Fruit fly (Drosophila melanogaster) whole organism, embryonic: ENCODE data around the gene CG42232.

Experiments
- Atf6 ChIP-seq: fragments of 200-800 bp; sonication (Bioruptor generic); IDR thresholded peaks from 2 replicates; pipeline ENCODE4 v1.3.6; 2022; ENCODE audit warnings: missing biosample characterization, missing genetic modification characterization
- BEAF-32 ChIP-seq: fragments of 200-800 bp; sonication (Bioruptor generic); optimal IDR thresholded peaks from 3 replicates; lab custom pipeline; 2017; ENCODE audit warnings: missing biosample characterization, missing genetic modification characterization, mild to moderate bottlenecking, moderate library complexity, missing genetic modification reagents
- CG12236 ChIP-seq: fragments of 200-800 bp; sonication (Bioruptor generic); optimal IDR thresholded peaks from 2 replicates; lab custom pipeline; 2016; ENCODE audit warnings: missing biosample characterization, missing genetic modification characterization
- CG13296 ChIP-seq: fragments of 200-800 bp; sonication (Bioruptor generic); optimal IDR thresholded peaks from 3 replicates; lab custom pipeline; 2018; ENCODE audit warnings: missing biosample characterization, mild to moderate bottlenecking, missing genetic modification characterization
- CG13624 ChIP-seq: fragments of 200-800 bp; sonication (Bioruptor generic); optimal IDR thresholded peaks from 2 replicates; lab custom pipeline; 2016; ENCODE audit warnings: missing biosample characterization, missing genetic modification characterization
- CG17802 ChIP-seq: fragments of 200-800 bp; sonication (Bioruptor generic); optimal IDR thresholded peaks from 2 replicates; lab custom pipeline; 2018; ENCODE audit warnings: missing biosample characterization, mild to moderate bottlenecking, missing genetic modification characterization, moderate library complexity
- CG2889 ChIP-seq: fragments of 200-800 bp; sonication (Bioruptor generic); IDR thresholded peaks from 3 replicates; pipeline ENCODE4 v1.3.6; 2022; ENCODE audit warnings: missing biosample characterization, missing genetic modification characterization
- CG31441 ChIP-seq: fragments of 200-800 bp; sonication (Bioruptor generic); IDR thresholded peaks from 2 replicates; pipeline ENCODE4 v1.3.6; 2022; ENCODE audit warnings: missing biosample characterization, missing genetic modification characterization
- CG32532 ChIP-seq: fragments of 200-800 bp; sonication (Bioruptor generic); IDR thresholded peaks from 2 replicates; pipeline ENCODE4 v1.3.6; 2022; ENCODE audit warnings: missing biosample characterization, missing genetic modification characterization
- CG3281 ChIP-seq: fragments of 200-800 bp; sonication (Bioruptor generic); optimal IDR thresholded peaks from 3 replicates; lab custom pipeline; 2017; ENCODE audit warnings: missing biosample characterization, mild to moderate bottlenecking, missing genetic modification characterization
- CG42726 ChIP-seq: fragments of 200-800 bp; sonication (Bioruptor generic); IDR thresholded peaks from 2 replicates; pipeline ENCODE4 v1.3.6; 2022; ENCODE audit warnings: missing biosample characterization, missing genetic modification characterization; ENCODE audit not compliant: partially characterized antibody
- CG6683 ChIP-seq: fragments of 200-800 bp; sonication (Bioruptor generic); optimal IDR thresholded peaks from 2 replicates; lab custom pipeline; 2017; ENCODE audit warnings: missing biosample characterization, mild to moderate bottlenecking, missing genetic modification characterization, missing genetic modification reagents
- CG6813 ChIP-seq: fragments of 200-800 bp; sonication (Bioruptor generic); optimal IDR thresholded peaks from 2 replicates; lab custom pipeline; 2017; ENCODE audit warnings: missing biosample characterization, missing genetic modification characterization, mild to moderate bottlenecking, moderate library complexity, missing genetic modification reagents
- CG7372 ChIP-seq: fragments of 200-800 bp; sonication (Bioruptor generic); IDR thresholded peaks from 2 replicates; pipeline ENCODE4 v1.3.6; 2022; ENCODE audit warnings: missing biosample characterization, missing genetic modification characterization
- CG9727 ChIP-seq: fragments of 200-800 bp; sonication (Bioruptor generic); optimal IDR thresholded peaks from 3 replicates; lab custom pipeline; 2017; ENCODE audit warnings: missing biosample characterization, mild to moderate bottlenecking, missing genetic modification characterization
- Chrac-16 ChIP-seq: fragments of 200-800 bp; sonication (Bioruptor generic); optimal IDR thresholded peaks from 3 replicates; lab custom pipeline; 2016; ENCODE audit warnings: missing biosample characterization, missing genetic modification characterization
- Deaf1 ChIP-seq: fragments of 200-800 bp; optimal IDR thresholded peaks from 3 replicates; lab custom pipeline; 2019; ENCODE audit warnings: missing biosample characterization, mild to moderate bottlenecking, missing genetic modification characterization, moderate library complexity
- Dll ChIP-seq: fragments of 200-800 bp; sonication (Bioruptor generic); IDR thresholded peaks from 4 replicates; pipeline ENCODE4 v1.3.6; 2022; ENCODE audit warnings: missing biosample characterization, missing genetic modification characterization; ENCODE audit not compliant: partially characterized antibody
- Doc2 ChIP-seq: fragments of 200-800 bp; sonication (Bioruptor generic); IDR thresholded peaks from 2 replicates; pipeline ENCODE4 v1.3.6; 2022; ENCODE audit warnings: missing biosample characterization, missing genetic modification characterization
- Eip74EF ChIP-seq, 2 experiments: fragments of 200-800 bp in 1 of 2; fragments of >200 bp in 1 of 2; sonication (Bioruptor generic) in 1 of 2; optimal IDR thresholded peaks; 2 replicates each; lab custom pipeline; 2017 to 2019; ENCODE audit warnings: missing biosample characterization in 2 of 2, missing genetic modification characterization in 2 of 2, mild to moderate bottlenecking in 1 of 2, moderate library complexity in 1 of 2
- Hand ChIP-seq: fragments of 200-800 bp; sonication (Bioruptor generic); optimal IDR thresholded peaks from 2 replicates; lab custom pipeline; 2017; ENCODE audit warnings: mild to moderate bottlenecking, missing biosample characterization, missing genetic modification reagents, missing genetic modification characterization
- Hr51 ChIP-seq, 2 experiments: fragments of 200-800 bp; sonication (Bioruptor generic); optimal IDR thresholded peaks; 2 replicates in 1 of 2; 3 replicates in 1 of 2; lab custom pipeline; 2016 to 2018; ENCODE audit warnings: missing biosample characterization in 2 of 2, missing genetic modification characterization in 2 of 2, mild to moderate bottlenecking in 1 of 2, moderate library complexity in 1 of 2
- Med ChIP-seq: fragments of 200-800 bp; sonication (Bioruptor generic); peaks from one replicate; lab custom pipeline; 2016; ENCODE audit warnings: missing biosample characterization, missing genetic modification characterization, mild to moderate bottlenecking, inconsistent platforms, moderate library complexity
- NC2β ChIP-seq: fragments of 200-800 bp; sonication (Bioruptor generic); optimal IDR thresholded peaks from 2 replicates; lab custom pipeline; 2016; ENCODE audit warnings: missing biosample characterization, missing genetic modification characterization
- Sin3A ChIP-seq: fragments of >200 bp; optimal IDR thresholded peaks from 2 replicates; lab custom pipeline; 2018
- Sox100B ChIP-seq: fragments of 200-800 bp; sonication (Bioruptor generic); optimal IDR thresholded peaks from 3 replicates; lab custom pipeline; 2018; ENCODE audit warnings: missing biosample characterization, mild to moderate bottlenecking, missing genetic modification characterization
- Sry-β ChIP-seq: fragments of 200-800 bp; sonication (Bioruptor generic); optimal IDR thresholded peaks from 2 replicates; lab custom pipeline; 2018; ENCODE audit warnings: missing biosample characterization, mild to moderate bottlenecking, missing genetic modification characterization, moderate library complexity
- Sry-δ ChIP-seq: fragments of 200-800 bp; sonication (Bioruptor generic); optimal IDR thresholded peaks from 2 replicates; lab custom pipeline; 2016; ENCODE audit warnings: missing biosample characterization, missing genetic modification characterization
- YL-1 ChIP-seq: fragments of 200-800 bp; sonication (Bioruptor generic); optimal IDR thresholded peaks from 3 replicates; lab custom pipeline; 2017; ENCODE audit warnings: missing biosample characterization, mild to moderate bottlenecking, missing genetic modification characterization
- amos ChIP-seq: fragments of 200-800 bp; sonication (Bioruptor generic); IDR thresholded peaks from 2 replicates; pipeline ENCODE4 v1.3.6; 2022; ENCODE audit warnings: missing biosample characterization, missing genetic modification characterization; ENCODE audit not compliant: partially characterized antibody
- ap ChIP-seq: fragments of 200-800 bp; sonication (Bioruptor generic); IDR thresholded peaks from 2 replicates; pipeline ENCODE4 v1.3.6; 2022; ENCODE audit warnings: missing biosample characterization, missing genetic modification characterization
- ash1 ChIP-seq: fragments of 200-800 bp; sonication (Bioruptor generic); optimal IDR thresholded peaks from 2 replicates; lab custom pipeline; 2018; ENCODE audit warnings: missing biosample characterization, mild to moderate bottlenecking, missing genetic modification characterization
- chm ChIP-seq: fragments of 200-800 bp; sonication (Bioruptor generic); IDR thresholded peaks from 2 replicates; pipeline ENCODE4 v1.3.6; 2022; ENCODE audit warnings: missing biosample characterization, missing genetic modification characterization
- grau ChIP-seq: fragments of 200-800 bp; optimal IDR thresholded peaks from 3 replicates; lab custom pipeline; 2019; ENCODE audit warnings: missing biosample characterization, mild to moderate bottlenecking, missing genetic modification characterization, moderate library complexity
- hbn ChIP-seq: fragments of 200-800 bp; sonication (Bioruptor generic); IDR thresholded peaks from 2 replicates; pipeline ENCODE4 v1.3.6; 2022; ENCODE audit warnings: missing biosample characterization, missing genetic modification characterization; ENCODE audit not compliant: partially characterized antibody
- inv ChIP-seq: fragments of 200-800 bp; sonication (Bioruptor generic); IDR thresholded peaks from 2 replicates; pipeline ENCODE4 v1.3.6; 2022; ENCODE audit warnings: missing biosample characterization, missing genetic modification characterization; ENCODE audit not compliant: partially characterized antibody
- knrl ChIP-seq: fragments of 200-800 bp; sonication (Bioruptor generic); IDR thresholded peaks from 3 replicates; pipeline ENCODE4 v1.3.6; 2022; ENCODE audit warnings: missing biosample characterization, missing genetic modification characterization; ENCODE audit not compliant: partially characterized antibody
- lab ChIP-seq: fragments of 200-800 bp; sonication (Bioruptor generic); optimal IDR thresholded peaks from 3 replicates; lab custom pipeline; 2017; ENCODE audit warnings: missing biosample characterization, missing genetic modification characterization, mild to moderate bottlenecking, moderate library complexity, missing genetic modification reagents
- lov ChIP-seq, 2 experiments: fragments of 200-800 bp in 1 of 2; fragments of >200 bp in 1 of 2; sonication (Bioruptor generic) in 1 of 2; IDR thresholded peaks in 1 of 2; optimal IDR thresholded peaks in 1 of 2; 2 replicates in 1 of 2; 3 replicates in 1 of 2; pipeline versions ENCODE4 v1.3.6 to Lab custom; 2017 to 2022; ENCODE audit warnings: missing biosample characterization in 1 of 2, missing genetic modification characterization in 1 of 2
- pan ChIP-seq, 4 experiments: fragments of >200 bp in 3 of 4; fragments of 200-800 bp in 1 of 4; sonication (Bioruptor generic) in 1 of 4; optimal IDR thresholded peaks in 3 of 4; IDR thresholded peaks in 1 of 4; 2 replicates each; pipeline versions ENCODE4 v1.3.6 to Lab custom; 2017 to 2022; ENCODE audit warnings: missing biosample characterization in 2 of 4, missing genetic modification characterization in 2 of 4, mixed read lengths in 1 of 4
- prd ChIP-seq, 3 experiments: fragments of >200 bp in 2 of 3; fragments of 200-800 bp in 1 of 3; sonication (Bioruptor generic) in 1 of 3; optimal IDR thresholded peaks in 2 of 3; IDR thresholded peaks in 1 of 3; 2 replicates in 2 of 3; 3 replicates in 1 of 3; pipeline versions ENCODE4 v1.3.6 to Lab custom; 2017 to 2022; ENCODE audit warnings: missing biosample characterization in 1 of 3, missing genetic modification characterization in 1 of 3
- psq ChIP-seq: fragments of 200-800 bp; sonication (Bioruptor generic); optimal IDR thresholded peaks from 2 replicates; lab custom pipeline; 2017; ENCODE audit warnings: missing biosample characterization, missing genetic modification characterization
- sc ChIP-seq, 3 experiments: fragments of >200 bp in 2 of 3; fragments of 200-800 bp in 1 of 3; sonication (Bioruptor generic) in 1 of 3; optimal IDR thresholded peaks; 2 replicates in 2 of 3; 3 replicates in 1 of 3; lab custom pipeline; 2017; ENCODE audit warnings: mild to moderate bottlenecking in 1 of 3, missing biosample characterization in 1 of 3, missing genetic modification characterization in 1 of 3, missing genetic modification reagents in 1 of 3
- sens ChIP-seq: fragments of 200-800 bp; sonication (Bioruptor generic); peaks from one replicate; lab custom pipeline; 2016; ENCODE audit warnings: missing biosample characterization, missing genetic modification characterization
- sim ChIP-seq: fragments of 200-800 bp; sonication (Bioruptor generic); IDR thresholded peaks from 2 replicates; pipeline ENCODE4 v1.3.6; 2022; ENCODE audit warnings: missing biosample characterization, missing genetic modification characterization
- trem ChIP-seq: fragments of 200-800 bp; optimal IDR thresholded peaks from 3 replicates; lab custom pipeline; 2019; ENCODE audit warnings: missing biosample characterization, mild to moderate bottlenecking, missing genetic modification characterization, moderate library complexity
- zen ChIP-seq: fragments of 200-800 bp; sonication (Bioruptor generic); optimal IDR thresholded peaks from 3 replicates; lab custom pipeline; 2018; ENCODE audit warnings: missing biosample characterization, mild to moderate bottlenecking, missing genetic modification characterization, moderate library complexity

CG42232 gene

DNA sequence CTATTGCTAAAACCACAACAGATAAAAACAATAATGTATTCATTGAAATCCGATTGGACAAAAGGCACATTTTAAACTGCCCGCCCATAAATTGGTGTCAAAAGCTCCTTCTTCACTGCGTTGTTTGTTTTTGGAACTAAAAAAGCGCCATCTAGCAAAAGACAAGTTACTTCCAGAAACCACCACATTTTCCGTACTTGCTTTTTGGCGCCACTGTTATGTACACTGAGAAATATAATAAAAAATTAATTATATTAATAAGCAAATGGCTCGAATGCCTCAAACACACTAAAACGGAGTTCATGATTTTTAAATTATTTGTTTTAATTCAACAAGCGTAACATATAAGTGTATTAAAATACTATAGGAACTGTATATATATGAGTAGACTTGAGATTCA, 27.9 kb upstream of the CG42232 start (continued):
- no peak for TF ChIP-seq Dll
- peak; percentile 63 for TF ChIP-seq CG13296 (GFP tag; lab: Kevin White, UChicago)
- TF ChIP-seq Deaf1 (tag; lab: Kevin White, UChicago) = peak; percentile 59
- TF ChIP-seq Sin3A = no peak
- peak; percentile 89 for TF ChIP-seq CG31441 (GFP tag; lab: Robert Waterston, UW)
- TF ChIP-seq inv (GFP tag; lab: Robert Waterston, UW) = no peak
- peak; percentile 82 for TF ChIP-seq ap (GFP tag; lab: Robert Waterston, UW)
- TF ChIP-seq prd (optimal IDR thresholded peaks at IDR 0.05; lab: Kevin White, UChicago) = no peak
- TF ChIP-seq prd (GFP tag; IDR thresholded peaks at IDR 0.05; lab: Robert Waterston, UW) = peak; percentile 88
- peak; percentile 9 for TF ChIP-seq CG12236 (GFP tag; lab: Kevin White, UChicago)
- peak; percentile 95 for TF ChIP-seq Med (GFP tag; lab: Kevin White, UChicago)
- TF ChIP-seq amos (GFP tag; lab: Robert Waterston, UW) = no peak
- TF ChIP-seq ash1 (GFP tag; lab: Kevin White, UChicago) = no peak
- TF ChIP-seq Sry-δ (GFP tag; lab: Kevin White, UChicago) = peak; percentile 21
- TF ChIP-seq CG42726 (GFP tag; lab: Robert Waterston, UW) = peak; percentile 83
- TF ChIP-seq sim (GFP tag; lab: Robert Waterston, UW) = 0 out of 2 replicates have a peak, but pooled peaks have one; percentile 35
- peak; percentile 82 for TF ChIP-seq CG3281 (GFP tag; lab: Kevin White, UChicago)
- TF ChIP-seq Hand = no peak
- TF ChIP-seq Eip74EF (GFP tag; optimal IDR thresholded peaks at IDR 0.05; lab: Kevin White, UChicago) = peak in 1 of 2 experiments; percentile 72
- TF ChIP-seq CG32532 (GFP tag; lab: Robert Waterston, UW) = peak; percentile 96
- TF ChIP-seq trem (tag; lab: Kevin White, UChicago) = peak; percentile 73
- peak; percentile 87 for TF ChIP-seq chm (GFP tag; lab: Robert Waterston, UW)
- TF ChIP-seq pan (optimal IDR thresholded peaks at IDR 0.05; lab: Kevin White, UChicago) = no peak
- peak in 1 of 2 experiments; percentile 88 for TF ChIP-seq pan (GFP tag; optimal IDR thresholded peaks at IDR 0.05 in 1 of 2, IDR thresholded peaks at IDR 0.05 in 1 of 2)
- peak; percentile 69 for TF ChIP-seq Atf6
- TF ChIP-seq grau (tag; lab: Kevin White, UChicago) = peak; percentile 84
- TF ChIP-seq hbn = no peak
- TF ChIP-seq Doc2 (GFP tag; lab: Robert Waterston, UW) = peak; percentile 67; the same call in 1 of the 2 replicates
- peak; percentile 67 to 88 for TF ChIP-seq Hr51 (GFP tag; optimal IDR thresholded peaks at IDR 0.05; lab: Kevin White, UChicago)
- TF ChIP-seq CG2889 = peak; percentile 71; the same call in 2 of the 3 replicates
- TF ChIP-seq lab (GFP tag; lab: Kevin White, UChicago) = peak; percentile 91
- peak; percentile 73 for TF ChIP-seq psq
- TF ChIP-seq CG17802 (tag; lab: Kevin White, UChicago) = peak; percentile 69
- TF ChIP-seq BEAF-32 = peak; percentile 5
- TF ChIP-seq CG7372 (GFP tag; lab: Robert Waterston, UW) = peak; percentile 74
- TF ChIP-seq Sox100B (GFP tag; lab: Kevin White, UChicago) = peak; percentile 76
- no peak; the same call in 2 of the 3 replicates for TF ChIP-seq knrl (GFP tag; lab: Robert Waterston, UW)
- TF ChIP-seq sc (optimal IDR thresholded peaks at IDR 0.05; lab: Kevin White, UChicago) = no peak
- TF ChIP-seq sc (GFP tag; optimal IDR thresholded peaks at IDR 0.05; lab: Kevin White, UChicago) = peak; percentile 68
- peak; percentile 85 for TF ChIP-seq Chrac-16
- peak; percentile 64 for TF ChIP-seq CG6683 (GFP tag; lab: Kevin White, UChicago)
- peak; percentile 81 for TF ChIP-seq zen (tag; lab: Kevin White, UChicago)
- no peak for TF ChIP-seq lov (optimal IDR thresholded peaks at IDR 0.05; lab: Kevin White, UChicago)
- peak; percentile 83; the same call in 2 of the 3 replicates for TF ChIP-seq lov (GFP tag; IDR thresholded peaks at IDR 0.05; lab: Robert Waterston, UW)
- peak; percentile 70 for TF ChIP-seq CG13624
- peak; percentile 50 for TF ChIP-seq YL-1
- peak; percentile 88 for TF ChIP-seq sens (GFP tag; lab: Kevin White, UChicago)
- peak; percentile 75 for TF ChIP-seq CG6813
- peak; percentile 20 for TF ChIP-seq Sry-β (GFP tag; lab: Kevin White, UChicago)
- TF ChIP-seq NC2β (GFP tag; lab: Kevin White, UChicago) = peak; percentile 69
- TF ChIP-seq CG9727 (GFP tag; lab: Kevin White, UChicago) = peak; percentile 84
